Fruit fly (Drosophila melanogaster): Measurements from ENCODE around the gene Sidpn.
A peak's percentile ranks its signal among the peaks of the same experiment; 100 is the strongest.

Gene Sidpn

DNA sequence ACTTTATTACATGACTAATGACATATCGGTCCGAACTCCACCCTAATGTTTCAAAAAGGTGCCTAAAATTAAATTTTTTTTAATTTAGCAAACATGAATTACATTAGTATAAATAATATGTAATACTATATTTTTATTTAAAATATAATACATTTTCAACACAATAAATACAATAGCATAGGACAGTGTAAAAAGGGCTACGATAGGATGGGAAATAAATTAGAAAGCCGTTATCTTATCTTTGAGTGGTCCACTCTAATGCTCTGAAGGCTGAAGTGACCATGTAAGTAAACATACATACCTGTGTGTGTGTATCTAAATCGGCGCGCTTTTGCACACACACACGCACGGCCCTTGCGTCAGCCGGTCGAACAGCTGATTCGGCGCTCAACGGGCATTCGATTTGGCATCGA is 24.5 kb upstream of the Sidpn start, which contains the start of gene CG31793:
Gene CG31793, plus strand, starts transcription at position 409 of the 413 bp plus-strand sequence.
- TF ChIP-seq CG3032 (tag; optimal IDR thresholded peaks at IDR 0.05) (peak; percentile 54), CG10669 (GFP tag; optimal IDR thresholded peaks at IDR 0.05) (peak; percentile 35), CG31627 (GFP tag; optimal IDR thresholded peaks at IDR 0.05) (no peak), ss (GFP tag; optimal IDR thresholded peaks at IDR 0.05) (peak in 1 of 2 experiments; percentile 35), net (GFP tag; optimal IDR thresholded peaks at IDR 0.05) (peak; percentile 63), CG34406 (GFP tag; optimal IDR thresholded peaks at IDR 0.05) (peak; percentile 57), CG8119 (GFP tag; IDR thresholded peaks at IDR 0.05) (peak; percentile 80), dsx (GFP tag; optimal IDR thresholded peaks at IDR 0.05; ENCODE audit: poor library complexity, severe bottlenecking) (peak; percentile 63), fd85E (GFP tag; optimal IDR thresholded peaks at IDR 0.05) (no peak), vri (GFP tag; optimal IDR thresholded peaks at IDR 0.05) (peak; percentile 58), Eip93F (GFP tag; optimal IDR thresholded peaks at IDR 0.05) (no peak), CG6792 (GFP tag; optimal IDR thresholded peaks at IDR 0.05) (peak; percentile 42), achi (GFP tag; optimal IDR thresholded peaks at IDR 0.05) (peak; percentile 68), lz (GFP tag; optimal IDR thresholded peaks at IDR 0.05) (peak; percentile 26), CG10631 (GFP tag; optimal IDR thresholded peaks at IDR 0.05) (peak; percentile 49), Met (GFP tag; optimal IDR thresholded peaks at IDR 0.05) (peak; percentile 45), OdsH (GFP tag; optimal IDR thresholded peaks at IDR 0.05) (peak; percentile 61), Eip78C (GFP tag) (peak; percentile 88), CG9139 (GFP tag; optimal IDR thresholded peaks at IDR 0.05) (peak; percentile 45), fkh (GFP tag; optimal IDR thresholded peaks at IDR 0.05) (peak; percentile 76), topi (GFP tag; optimal IDR thresholded peaks at IDR 0.05) (peak; percentile 34), Lpt (GFP tag; optimal IDR thresholded peaks at IDR 0.05) (peak; percentile 28), Ets96B (tag; optimal IDR thresholded peaks at IDR 0.05) (peak; percentile 60), acj6 (GFP tag; optimal IDR thresholded peaks at IDR 0.05) (peak; percentile 43), CG11294 (GFP tag; IDR thresholded peaks at IDR 0.05) (no peak; the same call in 1 of the 2 replicates), esn (GFP tag; optimal IDR thresholded peaks at IDR 0.05) (peak; percentile 57), CG8319 (GFP tag; optimal IDR thresholded peaks at IDR 0.05) (no peak), Hr39 (GFP tag; optimal IDR thresholded peaks at IDR 0.05) (no peak), CG6808 (GFP tag; optimal IDR thresholded peaks at IDR 0.05) (peak; percentile 40), CG8632 (GFP tag; optimal IDR thresholded peaks at IDR 0.05) (peak; percentile 42), Sox14 (GFP tag; optimal IDR thresholded peaks at IDR 0.05) (no peak), CG16779 (tag; optimal IDR thresholded peaks at IDR 0.05) (peak; percentile 22), spab (GFP tag; optimal IDR thresholded peaks at IDR 0.05) (peak; percentile 24), salr (GFP tag; optimal IDR thresholded peaks at IDR 0.05) (no peak), CG32006 (GFP tag; optimal IDR thresholded peaks at IDR 0.05) (peak; percentile 53), Hr4 (GFP tag; optimal IDR thresholded peaks at IDR 0.05) (peak; percentile 36), Smox (GFP tag; optimal IDR thresholded peaks at IDR 0.05) (no peak), CG15336 (GFP tag; IDR thresholded peaks at IDR 0.05) (peak; percentile 82), eg (GFP tag; IDR thresholded peaks at IDR 0.05) (peak; percentile 79), Gug (GFP tag; IDR thresholded peaks at IDR 0.05) (peak; percentile 52; the same call in 1 of the 2 replicates), CG3919 (GFP tag; optimal IDR thresholded peaks at IDR 0.05) (peak; percentile 63), CG6276 (GFP tag; optimal IDR thresholded peaks at IDR 0.05) (peak; percentile 76), CG11762 (GFP tag; optimal IDR thresholded peaks at IDR 0.05; ENCODE audit: insufficient read depth) (peak; percentile 44)

All from whole organism, prepupa.